Fruit fly (Drosophila melanogaster): Measurements from ENCODE around the gene CG31523.

CG31523 gene

dm6 chr3R:4479038-4479988 lies at the start of gene CG31523 (continued):
- no peak for TF ChIP-seq CG8089 (GFP tag; optimal IDR thresholded peaks at IDR 0.05)
- no peak for TF ChIP-seq Pdp1 (GFP tag; optimal IDR thresholded peaks at IDR 0.05)
- no peak for TF ChIP-seq Nf-YC (tag; optimal IDR thresholded peaks at IDR 0.05)
- no peak for TF ChIP-seq CG15073 (GFP tag; optimal IDR thresholded peaks at IDR 0.05)
- peak; percentile 77 for TF ChIP-seq Scr (GFP tag; IDR thresholded peaks at IDR 0.05; ENCODE audit: partially characterized antibody)
- TF ChIP-seq CG10267 (tag; optimal IDR thresholded peaks at IDR 0.05) = no peak
- TF ChIP-seq bab2 (GFP tag; optimal IDR thresholded peaks at IDR 0.05) = no peak
- TF ChIP-seq CG5180 (GFP tag; optimal IDR thresholded peaks at IDR 0.05) = peak; percentile 99
- TF ChIP-seq CG17829 (tag; optimal IDR thresholded peaks at IDR 0.05) = no peak
- no peak for TF ChIP-seq CG1529 (GFP tag; optimal IDR thresholded peaks at IDR 0.05)
- no peak for TF ChIP-seq ci (GFP tag; IDR thresholded peaks at IDR 0.05)
- TF ChIP-seq CG2712 (tag; optimal IDR thresholded peaks at IDR 0.05) = no peak
- TF ChIP-seq Dek (tag; optimal IDR thresholded peaks at IDR 0.05) = no peak
- no peak for TF ChIP-seq CG8290 (GFP tag; optimal IDR thresholded peaks at IDR 0.05)
- peak in 1 of 2 experiments; percentile 4 for TF ChIP-seq CG8290 (tag; optimal IDR thresholded peaks at IDR 0.05)
- TF ChIP-seq Meics (GFP tag; optimal IDR thresholded peaks at IDR 0.05) = no peak
- TF ChIP-seq fu2 (GFP tag; optimal IDR thresholded peaks at IDR 0.05) = no peak
- no peak for TF ChIP-seq z (GFP tag; IDR thresholded peaks at IDR 0.05)
- no peak for TF ChIP-seq pros (GFP tag; optimal IDR thresholded peaks at IDR 0.05)
- no peak for TF ChIP-seq CG4854 (GFP tag; optimal IDR thresholded peaks at IDR 0.05)
- TF ChIP-seq CG3065 (GFP tag; optimal IDR thresholded peaks at IDR 0.05) = no peak
- no peak for TF ChIP-seq CG7786 (GFP tag; optimal IDR thresholded peaks at IDR 0.05)
- no peak for TF ChIP-seq Dip3 (GFP tag; optimal IDR thresholded peaks at IDR 0.05)
- no peak for TF ChIP-seq jumu (GFP tag; optimal IDR thresholded peaks at IDR 0.05)
- no peak for TF ChIP-seq tgo (GFP tag; IDR thresholded peaks at IDR 0.05)
- TF ChIP-seq B-H2 (GFP tag; optimal IDR thresholded peaks at IDR 0.05) = no peak
- no peak for TF ChIP-seq CG14965 (GFP tag; optimal IDR thresholded peaks at IDR 0.05; ENCODE audit: borderline replicate concordance)
- no peak for TF ChIP-seq btn (GFP tag; optimal IDR thresholded peaks at IDR 0.05)
- no peak for TF ChIP-seq CG7928 (GFP tag; optimal IDR thresholded peaks at IDR 0.05)
- no peak for TF ChIP-seq CG15011 (GFP tag; optimal IDR thresholded peaks at IDR 0.05)
- TF ChIP-seq E2f1 (GFP tag; IDR thresholded peaks at IDR 0.05) = no peak
- TF ChIP-seq CG2875 (GFP tag; optimal IDR thresholded peaks at IDR 0.05) = no peak
- peak; percentile 79 for TF ChIP-seq Dll (GFP tag; IDR thresholded peaks at IDR 0.05; ENCODE audit: partially characterized antibody)
- TF ChIP-seq Mes4 (GFP tag; optimal IDR thresholded peaks at IDR 0.05) = no peak
- no peak; the same call in 2 of the 3 replicates for TF ChIP-seq jigr1 (GFP tag; IDR thresholded peaks at IDR 0.05)
- peak; percentile 85 for TF ChIP-seq amos (GFP tag; IDR thresholded peaks at IDR 0.05; ENCODE audit: partially characterized antibody)
- no peak for TF ChIP-seq CG1832 (GFP tag; optimal IDR thresholded peaks at IDR 0.05)
- TF ChIP-seq CoRest (tag; optimal IDR thresholded peaks at IDR 0.05) = peak; percentile 41
- no peak for TF ChIP-seq crc (GFP tag; optimal IDR thresholded peaks at IDR 0.05)
- no peak for TF ChIP-seq CG15269 (tag; optimal IDR thresholded peaks at IDR 0.05)
- TF ChIP-seq CG18262 (tag; optimal IDR thresholded peaks at IDR 0.05) = no peak
- TF ChIP-seq CG6254 (GFP tag; optimal IDR thresholded peaks at IDR 0.05) = no peak
- TF ChIP-seq CG12659 (GFP tag; optimal IDR thresholded peaks at IDR 0.05) = peak; percentile 31
- TF ChIP-seq CG14667 (GFP tag; IDR thresholded peaks at IDR 0.05) = no peak
- TF ChIP-seq CG12299 (tag; optimal IDR thresholded peaks at IDR 0.05) = no peak
- no peak for TF ChIP-seq CHES-1-like (GFP tag; optimal IDR thresholded peaks at IDR 0.05)
- TF ChIP-seq CG9727 (GFP tag; optimal IDR thresholded peaks at IDR 0.05) = no peak
- TF ChIP-seq knrl (GFP tag; IDR thresholded peaks at IDR 0.05; ENCODE audit: partially characterized antibody) = peak; percentile 72
- TF ChIP-seq Oli (tag; optimal IDR thresholded peaks at IDR 0.05) = no peak
